Fruit fly (Drosophila melanogaster): ENCODE data around the gene escl.

escl gene

DNA sequence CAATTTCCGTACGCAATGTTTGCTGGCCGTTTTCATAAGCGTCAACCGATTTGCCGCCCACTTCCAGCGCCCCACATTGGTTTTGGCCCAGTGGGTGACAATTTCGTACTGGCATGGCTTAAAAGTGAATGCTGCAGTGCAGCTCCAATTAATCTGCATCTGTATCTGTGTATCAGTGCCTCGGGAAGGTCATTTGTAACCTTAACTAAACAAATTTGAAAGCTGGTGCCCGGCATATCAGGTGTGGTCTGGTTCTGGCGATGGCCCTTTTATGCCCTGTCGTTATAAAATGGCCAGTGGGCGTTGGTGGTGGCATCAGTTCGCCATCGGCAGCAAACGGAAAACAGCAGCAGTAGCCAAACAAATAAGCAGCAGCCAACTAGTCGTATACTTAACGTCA lies 46.9 kb upstream of the escl start, which contains the start of gene Crys:
Gene Crys (plus strand): TSS at position 301 of the 400 bp plus-strand sequence.
- TF ChIP-seq gcm (GFP tag; optimal IDR thresholded peaks at IDR 0.05) (no peak), caup (GFP tag; optimal IDR thresholded peaks at IDR 0.05; ENCODE audit: severe bottlenecking) (no peak), Ets65A (GFP tag) (peak; percentile 68), ase (GFP tag; IDR thresholded peaks at IDR 0.05) (0 out of 3 replicates have a peak, but pooled peaks have one; percentile 4), Fer2 (tag; optimal IDR thresholded peaks at IDR 0.05) (no peak), gro (GFP tag; optimal IDR thresholded peaks at IDR 0.05) (no peak), CG17802 (tag; optimal IDR thresholded peaks at IDR 0.05) (no peak)

DNA sequence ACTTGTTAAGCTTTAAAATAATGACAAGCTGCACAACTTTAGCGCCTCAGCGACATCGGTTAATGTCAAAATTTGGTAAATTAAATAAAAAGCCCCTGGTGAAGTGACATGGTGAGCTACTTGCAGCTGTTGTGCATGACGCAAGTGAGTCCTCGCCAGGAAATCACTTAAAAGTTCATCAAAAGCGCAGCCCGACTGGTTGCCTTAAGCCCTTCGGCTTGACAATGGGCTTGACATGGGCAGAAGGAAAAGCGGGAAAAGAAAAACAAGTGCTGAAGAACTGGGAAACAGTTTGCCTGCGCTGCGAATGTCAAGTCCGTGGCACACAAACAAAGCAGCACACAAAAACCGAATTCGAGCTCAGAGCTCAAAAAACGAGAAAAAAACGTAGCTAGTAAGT lies 43.1 kb upstream of the escl start, which contains the start of gene CG16964:
Gene CG16964 (plus strand): TSS at position 301 of the 400 bp plus-strand sequence.
- TF ChIP-seq CG17568 (GFP tag; optimal IDR thresholded peaks at IDR 0.05) (no peak), Myb (GFP tag; optimal IDR thresholded peaks at IDR 0.05) (no peak), HHEX (GFP tag; optimal IDR thresholded peaks at IDR 0.05) (no peak), Ssrp (tag; optimal IDR thresholded peaks at IDR 0.05) (no peak), BtbVII (GFP tag; optimal IDR thresholded peaks at IDR 0.05) (no peak), ind (GFP tag; optimal IDR thresholded peaks at IDR 0.05) (no peak), Hand (GFP tag; optimal IDR thresholded peaks at IDR 0.05) (no peak), pnt (GFP tag; optimal IDR thresholded peaks at IDR 0.05) (no peak), Stat92E (GFP tag; optimal IDR thresholded peaks at IDR 0.05) (no peak), CG15601 (tag; optimal IDR thresholded peaks at IDR 0.05) (no peak)

DNA sequence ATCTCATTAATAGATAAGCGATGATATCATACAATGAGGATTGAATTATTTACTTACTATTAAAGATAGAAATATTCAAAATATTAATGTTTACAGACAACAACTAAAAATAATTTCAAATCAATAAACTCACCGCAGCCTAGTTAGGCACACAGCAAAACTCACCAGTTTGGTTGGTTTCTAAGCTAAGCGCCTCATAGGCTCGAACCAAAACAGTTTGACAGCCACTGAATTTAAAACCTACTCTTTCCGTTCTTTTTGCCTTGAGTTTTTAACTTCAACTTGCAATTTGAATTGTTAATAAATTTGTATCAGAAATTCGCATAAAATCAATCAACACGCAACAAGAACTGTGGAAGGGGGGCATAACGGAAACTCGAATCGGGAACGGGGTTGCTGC lies 42.2 kb upstream of the escl start:
- TF ChIP-seq knrl (GFP tag; IDR thresholded peaks at IDR 0.05; ENCODE audit: partially characterized antibody) = peak; percentile 40
- peak; percentile 24; the same call in 1 of the 2 replicates for TF ChIP-seq amos (GFP tag; IDR thresholded peaks at IDR 0.05; ENCODE audit: partially characterized antibody)
- TF ChIP-seq CG6689 (GFP tag; IDR thresholded peaks at IDR 0.05) = no peak
- peak; percentile 5 for TF ChIP-seq CoRest (tag; optimal IDR thresholded peaks at IDR 0.05)
- TF ChIP-seq CG6654 (GFP tag; optimal IDR thresholded peaks at IDR 0.05) = peak; percentile 99
- TF ChIP-seq NfI (GFP tag; optimal IDR thresholded peaks at IDR 0.05) = peak; percentile 6
- 0 out of 2 replicates have a peak, but pooled peaks have one; percentile 6 for TF ChIP-seq Bgb (GFP tag; IDR thresholded peaks at IDR 0.05; ENCODE audit: partially characterized antibody)
- TF ChIP-seq danr (GFP tag; IDR thresholded peaks at IDR 0.05) = no peak
- no peak for TF ChIP-seq Sox102F (GFP tag; optimal IDR thresholded peaks at IDR 0.05)
- no peak for TF ChIP-seq Xbp1 (GFP tag; optimal IDR thresholded peaks at IDR 0.05)
- TF ChIP-seq vnd (GFP tag; IDR thresholded peaks at IDR 0.05; ENCODE audit: partially characterized antibody) = no peak
- no peak for TF ChIP-seq Adf1 (GFP tag; IDR thresholded peaks at IDR 0.05)
- TF ChIP-seq CG31365 (tag; optimal IDR thresholded peaks at IDR 0.05) = no peak
- no peak for TF ChIP-seq Gsc (GFP tag; IDR thresholded peaks at IDR 0.05)
- no peak for TF ChIP-seq CG4360 (GFP tag; IDR thresholded peaks at IDR 0.05)
- no peak for TF ChIP-seq Poxn (GFP tag; IDR thresholded peaks at IDR 0.05)
- TF ChIP-seq Rx (GFP tag; IDR thresholded peaks at IDR 0.05) = no peak
- TF ChIP-seq hth (optimal IDR thresholded peaks at IDR 0.05) = no peak
- TF ChIP-seq pita (GFP tag; optimal IDR thresholded peaks at IDR 0.05) = peak; percentile 58
- no peak for TF ChIP-seq cato (GFP tag; optimal IDR thresholded peaks at IDR 0.05; ENCODE audit: borderline replicate concordance)
- no peak for TF ChIP-seq CG31441 (GFP tag; IDR thresholded peaks at IDR 0.05)
- peak in 1 of 2 experiments; percentile 31 for TF ChIP-seq insv (GFP tag; optimal IDR thresholded peaks at IDR 0.05)
- no peak for TF ChIP-seq CG15073 (GFP tag; optimal IDR thresholded peaks at IDR 0.05)
- peak; percentile 32 for TF ChIP-seq CG1603 (tag; optimal IDR thresholded peaks at IDR 0.05)
- peak; percentile 50 for TF ChIP-seq CTCF (GFP tag; optimal IDR thresholded peaks at IDR 0.05)
- TF ChIP-seq Myb (GFP tag; optimal IDR thresholded peaks at IDR 0.05) = peak; percentile 26
- TF ChIP-seq CG12744 (GFP tag; optimal IDR thresholded peaks at IDR 0.05) = no peak
- no peak for TF ChIP-seq Dfd (GFP tag; optimal IDR thresholded peaks at IDR 0.05)
- 0 out of 3 replicates have a peak, but pooled peaks have one; percentile 51 for TF ChIP-seq CG2199 (GFP tag; IDR thresholded peaks at IDR 0.05)
- peak; percentile 76 for TF ChIP-seq Dp (GFP tag; optimal IDR thresholded peaks at IDR 0.05)
- TF ChIP-seq stwl (tag; optimal IDR thresholded peaks at IDR 0.05) = peak; percentile 36
- TF ChIP-seq chinmo (GFP tag; IDR thresholded peaks at IDR 0.05; ENCODE audit: partially characterized antibody) = 0 out of 4 replicates have a peak, but pooled peaks have one; percentile 45

Measured in whole organism, embryonic.